Worm (Caenorhabditis elegans): Measurements from ENCODE around the gene suox-1.

The suox-1 gene

DNA sequence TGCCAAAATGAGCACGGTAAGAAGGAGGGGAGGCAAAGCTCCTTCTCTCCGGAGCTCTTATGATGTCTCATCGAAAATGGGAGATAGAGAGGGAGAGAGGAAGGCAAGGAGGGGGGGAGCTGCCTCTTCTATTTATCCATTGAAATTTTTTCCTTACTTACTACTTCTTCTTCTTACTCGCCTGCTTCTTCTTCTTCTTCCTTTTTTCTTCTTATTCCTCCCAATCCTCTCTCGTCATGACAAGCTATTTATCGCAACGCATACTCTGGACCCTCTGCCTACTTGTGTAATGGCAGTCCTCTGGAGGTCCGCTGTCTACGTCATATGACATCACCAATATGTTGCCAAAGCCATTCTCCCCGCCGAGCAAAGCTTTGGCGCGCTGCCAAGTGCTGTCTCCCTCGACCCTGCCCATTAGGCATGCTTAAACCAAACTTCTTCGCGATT is 37.9 kb downstream of the suox-1 start (continued):
- TF ChIP-seq mml-1 (tag; optimal IDR thresholded peaks at IDR 0.05) (no peak), aly-2 (tag; optimal IDR thresholded peaks at IDR 0.05) (no peak), elt-3 (tag; optimal IDR thresholded peaks at IDR 0.05) (no peak), egl-27 (tag; optimal IDR thresholded peaks at IDR 0.05) (no peak), fkh-10 (GFP tag; optimal IDR thresholded peaks at IDR 0.05) (no peak)

DNA sequence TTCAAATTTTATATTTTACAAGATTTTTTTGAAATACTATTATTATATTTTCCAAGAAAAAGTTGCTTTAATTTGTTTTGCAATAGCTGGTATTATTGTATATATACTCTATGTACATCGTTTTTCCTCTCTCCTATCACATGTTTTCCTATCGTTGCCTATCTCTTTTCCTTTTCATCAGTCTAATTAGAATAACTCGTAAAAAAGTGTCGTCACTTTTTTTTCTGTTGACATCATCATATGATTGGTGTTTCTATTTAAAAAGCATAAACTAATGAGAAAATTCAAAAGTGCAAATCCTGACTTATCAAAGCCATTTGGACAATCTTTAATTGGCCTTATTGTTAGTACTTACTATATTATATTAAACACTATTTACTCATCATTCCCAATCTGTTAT is 38.7 kb downstream of the suox-1 start:
- TF ChIP-seq fkh-10 (GFP tag; optimal IDR thresholded peaks at IDR 0.05), result no peak
- TF ChIP-seq egl-5 (tag; optimal IDR thresholded peaks at IDR 0.05), result no peak
- no peak for TF ChIP-seq aly-2 (tag; optimal IDR thresholded peaks at IDR 0.05)
- no peak for TF ChIP-seq unc-39 (tag; optimal IDR thresholded peaks at IDR 0.05)

ce11 chrX:15537362-15537761 is 40.0 kb downstream of the suox-1 start, which contains the start of the genes olrn-1 and C02C6.14:
Gene olrn-1, plus strand, starts transcription at chrX:15537662.
Gene C02C6.14, plus strand, starts transcription at chrX:15537665.
- TF ChIP-seq nhr-76 (tag; optimal IDR thresholded peaks at IDR 0.05) (no peak), ztf-11 (tag; optimal IDR thresholded peaks at IDR 0.05) (no peak), nhr-11 (tag; optimal IDR thresholded peaks at IDR 0.05) (no peak), nhr-43 (tag; optimal IDR thresholded peaks at IDR 0.05; ENCODE audit: poor library complexity, severe bottlenecking) (no peak), ceh-28 (tag; optimal IDR thresholded peaks at IDR 0.05) (no peak), lin-39 (tag; optimal IDR thresholded peaks at IDR 0.05) (no peak), snpc-4 (tag; optimal IDR thresholded peaks at IDR 0.05) (no peak), fkh-10 (GFP tag; optimal IDR thresholded peaks at IDR 0.05) (no peak), nhr-23 (tag; optimal IDR thresholded peaks at IDR 0.05) (no peak), ZK546.5 (tag; optimal IDR thresholded peaks at IDR 0.05) (no peak), unc-39 (tag; optimal IDR thresholded peaks at IDR 0.05) (no peak), egl-5 (tag; optimal IDR thresholded peaks at IDR 0.05) (no peak), pqm-1 (tag; optimal IDR thresholded peaks at IDR 0.05) (no peak)

- TF ChIP-seq ceh-28 (tag; optimal IDR thresholded peaks at IDR 0.05) (no peak), eor-1 (tag; optimal IDR thresholded peaks at IDR 0.05) (no peak), fkh-2 (tag; optimal IDR thresholded peaks at IDR 0.05) (no peak), nhr-77 (tag; optimal IDR thresholded peaks at IDR 0.05) (no peak), ztf-4 (tag; optimal IDR thresholded peaks at IDR 0.05) (no peak), elt-2 (tag; optimal IDR thresholded peaks at IDR 0.05) (no peak), lsy-12 (tag; optimal IDR thresholded peaks at IDR 0.05) (no peak), nhr-67 (tag; optimal IDR thresholded peaks at IDR 0.05) (no peak), pqm-1 (tag; optimal IDR thresholded peaks at IDR 0.05) (no peak), ztf-11 (tag; optimal IDR thresholded peaks at IDR 0.05) (no peak), nhr-11 (tag; optimal IDR thresholded peaks at IDR 0.05) (no peak), fkh-10 (GFP tag; optimal IDR thresholded peaks at IDR 0.05) (no peak), ceh-9 (tag; optimal IDR thresholded peaks at IDR 0.05) (no peak), R02D3.7 (tag; optimal IDR thresholded peaks at IDR 0.05) (no peak), snpc-4 (tag; optimal IDR thresholded peaks at IDR 0.05) (no peak), lin-15B (tag; optimal IDR thresholded peaks at IDR 0.05) (no peak), nhr-76 (tag; optimal IDR thresholded peaks at IDR 0.05) (no peak)
These were observed 41.9 kb downstream of the suox-1 start for ce11 chrX:15539299-15539698.

- TF ChIP-seq hmg-11 (tag; optimal IDR thresholded peaks at IDR 0.05), result no peak
These were observed 44.1 kb downstream of the suox-1 start for ce11 chrX:15541437-15541836.

DNA sequence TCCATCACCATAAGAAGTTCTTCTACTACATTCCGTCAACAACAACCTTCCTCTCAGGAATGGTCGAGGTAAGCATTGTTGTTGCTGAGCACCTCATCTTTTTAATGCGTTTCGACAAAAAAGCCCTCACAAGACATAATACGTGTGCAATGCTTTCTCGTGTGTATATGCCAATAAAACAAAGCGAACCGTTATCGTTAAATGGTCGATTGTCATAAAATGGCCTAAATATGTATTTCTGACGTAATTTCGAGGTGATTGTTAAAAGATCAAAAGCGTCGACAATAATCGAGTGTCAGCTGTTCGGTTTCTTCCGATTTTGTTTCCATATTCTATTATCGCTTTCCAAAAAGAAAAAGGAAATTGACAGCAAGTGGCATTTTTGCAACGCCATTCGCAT is 47.3 kb downstream of the suox-1 start:
- TF ChIP-seq jun-1 (tag; optimal IDR thresholded peaks at IDR 0.05) (peak; percentile 33), R02D3.7 (tag; optimal IDR thresholded peaks at IDR 0.05) (no peak), pqm-1 (tag; optimal IDR thresholded peaks at IDR 0.05) (peak; percentile 78), elt-2 (tag; optimal IDR thresholded peaks at IDR 0.05) (peak; percentile 74)

- TF ChIP-seq aly-2 (tag; optimal IDR thresholded peaks at IDR 0.05), result no peak
- TF ChIP-seq eor-1 (tag; optimal IDR thresholded peaks at IDR 0.05), result no peak
- TF ChIP-seq R02D3.7 (tag; optimal IDR thresholded peaks at IDR 0.05), result no peak
- no peak for TF ChIP-seq nhr-43 (tag; optimal IDR thresholded peaks at IDR 0.05; ENCODE audit: poor library complexity, severe bottlenecking)
- no peak for TF ChIP-seq nfya-1 (tag; optimal IDR thresholded peaks at IDR 0.05; ENCODE audit: insufficient read depth)
- TF ChIP-seq elt-1 (tag; optimal IDR thresholded peaks at IDR 0.05), result no peak
- TF ChIP-seq pqm-1 (tag; optimal IDR thresholded peaks at IDR 0.05), result no peak
- no peak for TF ChIP-seq sea-2 (GFP tag; optimal IDR thresholded peaks at IDR 0.05)
- TF ChIP-seq nhr-11 (tag; optimal IDR thresholded peaks at IDR 0.05), result no peak
- no peak for TF ChIP-seq ztf-11 (tag; optimal IDR thresholded peaks at IDR 0.05)
- no peak for TF ChIP-seq zag-1 (tag; optimal IDR thresholded peaks at IDR 0.05)
- no peak for TF ChIP-seq fos-1 (tag; optimal IDR thresholded peaks at IDR 0.05)
- TF ChIP-seq fkh-10 (GFP tag; optimal IDR thresholded peaks at IDR 0.05), result no peak
- no peak for TF ChIP-seq nhr-28 (tag; optimal IDR thresholded peaks at IDR 0.05)
- no peak for TF ChIP-seq ceh-16 (tag; optimal IDR thresholded peaks at IDR 0.05)
- no peak for TF ChIP-seq lin-39 (tag; optimal IDR thresholded peaks at IDR 0.05)
- no peak for TF ChIP-seq lin-15B (tag; optimal IDR thresholded peaks at IDR 0.05)
- no peak for TF ChIP-seq lsy-12 (tag; optimal IDR thresholded peaks at IDR 0.05)
- TF ChIP-seq ZK546.5 (tag; optimal IDR thresholded peaks at IDR 0.05), result no peak
These were observed 48.1 kb downstream of the suox-1 start for ce11 chrX:15545485-15545884.
